Worm (Caenorhabditis elegans) whole organism, L3 larva: ENCODE results near the gene ZK154.5.

Source experiments
- nhr-237 ChIP-seq: fragments of 150-350 bp; optimal IDR thresholded peaks from 2 replicates; lab custom pipeline; 2014; ENCODE audit warnings: missing biosample characterization, missing genetic modification characterization
- ztf-11 ChIP-seq: fragments of 150-350 bp; optimal IDR thresholded peaks from 2 replicates; lab custom pipeline; 2014; ENCODE audit warnings: missing biosample characterization, missing genetic modification characterization

DNA sequence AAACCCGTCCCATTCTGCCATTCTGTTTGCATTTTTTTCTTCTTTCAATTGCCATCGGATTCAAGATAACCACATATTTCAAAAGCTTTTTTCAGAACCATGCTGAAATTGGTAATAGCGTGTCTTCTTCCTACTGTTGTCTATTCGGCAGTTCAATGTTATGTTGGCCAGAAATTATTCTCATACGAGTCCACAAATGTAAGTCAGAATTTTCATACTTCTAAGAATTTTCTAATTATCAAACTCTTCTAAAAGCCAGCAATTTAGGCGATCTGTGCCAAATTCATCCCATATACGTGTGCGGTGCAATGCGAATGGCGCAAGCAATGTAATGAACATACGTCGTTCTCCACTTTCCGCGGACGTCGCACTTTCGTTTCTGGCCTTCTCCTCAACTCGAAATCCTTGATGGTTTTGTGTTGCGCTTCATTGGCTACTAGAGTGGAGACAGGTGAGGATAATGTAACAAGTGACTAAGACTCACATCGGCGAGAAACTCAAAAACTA lies 8.2 kb downstream of the ZK154.5 start, which contains the start of gene ZK154.1:
- no peak for TF ChIP-seq nhr-237
- no peak for TF ChIP-seq ztf-11 (tag; lab: Kevin White, UChicago)
